Worm (Caenorhabditis elegans) whole organism, young adult: Measurements from ENCODE around the gene mboa-1.

Source experiments
- B0019.2 ChIP-seq: fragments of 200-800 bp; sonication (Bioruptor generic); conservative IDR thresholded peaks from 2 replicates; pipeline ENCODE4 v1.3.6; 2022; ENCODE audit warnings: missing genetic modification reagents, missing genetic modification characterization, missing compliant biosample characterization
- B0035.1 ChIP-seq: sonication (generic microtip); optimal IDR thresholded peaks from 2 replicates; lab custom pipeline; 2016; ENCODE audit warnings: missing genetic modification characterization, mild to moderate bottlenecking, missing compliant biosample characterization, missing genotype, missing genetic modification reagents
- B0261.1 ChIP-seq: sonication (generic microtip); optimal IDR thresholded peaks from 2 replicates; lab custom pipeline; 2016; ENCODE audit warnings: mild to moderate bottlenecking, missing genetic modification characterization, moderate library complexity, missing compliant biosample characterization
- F39B2.1 ChIP-seq: fragments of 200-800 bp; sonication (Bioruptor generic); IDR thresholded peaks from 2 replicates; pipeline ENCODE4 v1.3.6; 2022; ENCODE audit warnings: missing genetic modification reagents, missing genetic modification characterization, missing compliant biosample characterization
- F52B5.7 ChIP-seq: sonication (generic microtip); optimal IDR thresholded peaks from 2 replicates; lab custom pipeline; 2016; ENCODE audit warnings: mild to moderate bottlenecking, missing genetic modification characterization, missing compliant biosample characterization
- F57A8.1 ChIP-seq: fragments of 200-800 bp; sonication (Bioruptor generic); optimal IDR thresholded peaks from 2 replicates; lab custom pipeline; 2018; ENCODE audit warnings: mild to moderate bottlenecking, missing genetic modification characterization, moderate library complexity, missing compliant biosample characterization
- Y67H2A.10 ChIP-seq: fragments of 200-800 bp; sonication (Bioruptor generic); conservative IDR thresholded peaks from 2 replicates; pipeline ENCODE4 v1.3.6; 2022; ENCODE audit warnings: missing genetic modification reagents, missing genetic modification characterization, missing compliant biosample characterization
- Y95B8A.8 ChIP-seq: fragments of 200-800 bp; sonication (Bioruptor generic); IDR thresholded peaks from 2 replicates; pipeline ENCODE4 v1.3.6; 2022; ENCODE audit warnings: missing genetic modification reagents, missing genetic modification characterization, missing compliant biosample characterization
- akir-1 ChIP-seq: fragments of 200-800 bp; sonication (Bioruptor generic); optimal IDR thresholded peaks from 2 replicates; lab custom pipeline; 2018; ENCODE audit warnings: mild to moderate bottlenecking, missing genetic modification characterization, moderate library complexity, missing compliant biosample characterization
- ceh-100 ChIP-seq: fragments of 200-800 bp; sonication (Bioruptor generic); IDR thresholded peaks from 2 replicates; pipeline ENCODE4 v1.3.6; 2022; ENCODE audit warnings: missing genetic modification reagents, missing genetic modification characterization, missing compliant biosample characterization
- ceh-79 ChIP-seq: sonication (generic microtip); optimal IDR thresholded peaks from 2 replicates; lab custom pipeline; 2017; ENCODE audit warnings: mild to moderate bottlenecking, missing genetic modification characterization, missing compliant biosample characterization
- chd-7 ChIP-seq: sonication (generic microtip); optimal IDR thresholded peaks from 2 replicates; lab custom pipeline; 2016; ENCODE audit warnings: mild to moderate bottlenecking, missing genetic modification characterization, moderate library complexity, missing compliant biosample characterization
- dox-1 ChIP-seq: fragments of 200-800 bp; sonication (Bioruptor generic); IDR thresholded peaks from 2 replicates; pipeline ENCODE4 v1.3.6; 2022; ENCODE audit warnings: missing genetic modification reagents, missing genetic modification characterization, missing compliant biosample characterization
- efl-1 ChIP-seq: fragments of 150-350 bp; optimal IDR thresholded peaks from 2 replicates; lab custom pipeline; 2014; ENCODE audit warnings: missing biosample characterization, missing genetic modification reagents, missing genetic modification characterization
- egl-18 ChIP-seq: fragments of 200-800 bp; sonication (Bioruptor generic); IDR thresholded peaks from 2 replicates; pipeline ENCODE4 v1.3.6; 2022; ENCODE audit warnings: missing genetic modification reagents, missing genetic modification characterization, missing compliant biosample characterization
- egl-44 ChIP-seq: fragments of 200-800 bp; sonication (Bioruptor generic); IDR thresholded peaks from 2 replicates; pipeline ENCODE4 v1.3.6; 2022; ENCODE audit warnings: missing genetic modification reagents, missing genetic modification characterization, missing compliant biosample characterization
- fkh-3 ChIP-seq: sonication (generic microtip); optimal IDR thresholded peaks from 2 replicates; lab custom pipeline; 2016; ENCODE audit warnings: mild to moderate bottlenecking, missing genetic modification characterization, missing compliant biosample characterization
- him-1 ChIP-seq: sonication (generic microtip); optimal IDR thresholded peaks from 2 replicates; lab custom pipeline; 2016; ENCODE audit warnings: missing genotype, missing genetic modification reagents, missing genetic modification characterization, missing compliant biosample characterization
- lag-1 ChIP-seq: fragments of 200-800 bp; sonication (Bioruptor generic); IDR thresholded peaks from 2 replicates; pipeline ENCODE4 v1.3.6; 2022; ENCODE audit warnings: missing genetic modification reagents, missing genetic modification characterization, missing compliant biosample characterization
- let-607 ChIP-seq, 2 experiments: fragments of 200-800 bp in 1 of 2; sonication (Bioruptor generic) in 1 of 2; sonication (generic microtip) in 1 of 2; optimal IDR thresholded peaks; 2 replicates each; lab custom pipeline; 2016 to 2018; ENCODE audit warnings: mild to moderate bottlenecking in 2 of 2, missing compliant biosample characterization in 2 of 2, missing genetic modification characterization in 2 of 2, moderate library complexity in 2 of 2, missing genotype in 1 of 2
- lin-35 ChIP-seq, 3 experiments: fragments of 150-350 bp in 2 of 3; sonication (generic microtip) in 1 of 3; optimal IDR thresholded peaks; 2 replicates each; lab custom pipeline; 2014 to 2018; ENCODE audit warnings: missing biosample characterization in 3 of 3, missing genetic modification characterization in 3 of 3, missing genetic modification reagents in 3 of 3
- lin-54 ChIP-seq: fragments of 200-800 bp; sonication (Bioruptor generic); optimal IDR thresholded peaks from 2 replicates; lab custom pipeline; 2018; ENCODE audit warnings: mild to moderate bottlenecking, missing genetic modification characterization, missing compliant biosample characterization
- lsy-27 ChIP-seq: sonication (generic microtip); optimal IDR thresholded peaks from 2 replicates; lab custom pipeline; 2017; ENCODE audit warnings: missing genetic modification characterization, mild to moderate bottlenecking, missing compliant biosample characterization, antibody characterized with exemption, missing genotype, borderline replicate concordance; ENCODE audit not compliant: insufficient read depth
- madf-6 ChIP-seq: fragments of 200-800 bp; sonication (Bioruptor generic); IDR thresholded peaks from 2 replicates; pipeline ENCODE4 v1.3.6; 2022; ENCODE audit warnings: missing genetic modification reagents, missing genetic modification characterization, missing compliant biosample characterization
- mes-4 ChIP-seq: sonication (generic microtip); optimal IDR thresholded peaks from 2 replicates; lab custom pipeline; 2016; ENCODE audit warnings: missing genotype, missing genetic modification characterization, missing compliant biosample characterization
- nfya-2 ChIP-seq: fragments of 200-800 bp; sonication (Bioruptor generic); IDR thresholded peaks from 2 replicates; pipeline ENCODE4 v1.3.6; 2022; ENCODE audit warnings: missing genetic modification reagents, missing genetic modification characterization, missing compliant biosample characterization
- nfyb-1 ChIP-seq: fragments of 200-800 bp; sonication (Bioruptor generic); IDR thresholded peaks from 2 replicates; pipeline ENCODE4 v1.3.6; 2022; ENCODE audit warnings: missing genetic modification reagents, missing genetic modification characterization, missing compliant biosample characterization
- pha-4 ChIP-seq: fragments of 150-350 bp; sonication (generic microtip); optimal IDR thresholded peaks from 2 replicates; lab custom pipeline; 2014; ENCODE audit warnings: missing biosample characterization, missing genetic modification reagents, missing genetic modification characterization
- repo-1 ChIP-seq: sonication (generic microtip); optimal IDR thresholded peaks from 2 replicates; lab custom pipeline; 2017; ENCODE audit warnings: mild to moderate bottlenecking, missing genetic modification characterization, missing compliant biosample characterization
- sea-2 ChIP-seq: fragments of 200-800 bp; sonication (Bioruptor generic); IDR thresholded peaks from 2 replicates; pipeline ENCODE4 v1.3.6; 2022; ENCODE audit warnings: missing genetic modification characterization, missing compliant biosample characterization
- snpc-1.1 ChIP-seq: sonication (generic microtip); optimal IDR thresholded peaks from 2 replicates; lab custom pipeline; 2017; ENCODE audit warnings: missing genetic modification characterization, mild to moderate bottlenecking, missing compliant biosample characterization, antibody characterized with exemption, moderate library complexity, missing genotype, missing genetic modification reagents; ENCODE audit not compliant: insufficient read depth
- sptf-2 ChIP-seq: fragments of 200-800 bp; sonication (Bioruptor generic); optimal IDR thresholded peaks from 2 replicates; lab custom pipeline; 2018; ENCODE audit warnings: mild to moderate bottlenecking, missing genetic modification characterization, missing compliant biosample characterization
- tbp1 ChIP-seq: fragments of 200-800 bp; sonication (Bioruptor generic); optimal IDR thresholded peaks from 2 replicates; lab custom pipeline; 2018; ENCODE audit warnings: mild to moderate bottlenecking, missing genetic modification characterization, missing compliant biosample characterization
- tbx-9 ChIP-seq: sonication (generic microtip); optimal IDR thresholded peaks from 2 replicates; lab custom pipeline; 2016; ENCODE audit warnings: borderline replicate concordance, missing genetic modification characterization, inconsistent platforms, missing compliant biosample characterization
- zim-3 ChIP-seq: sonication (generic microtip); optimal IDR thresholded peaks from 2 replicates; lab custom pipeline; 2017; ENCODE audit warnings: mild to moderate bottlenecking, missing genetic modification characterization, moderate library complexity, missing compliant biosample characterization
- ztf-28 ChIP-seq: fragments of 200-800 bp; sonication (Bioruptor generic); IDR thresholded peaks from 2 replicates; pipeline ENCODE4 v1.3.6; 2022; ENCODE audit warnings: missing genetic modification reagents, missing genetic modification characterization, missing compliant biosample characterization
- ztf-3 ChIP-seq: fragments of 200-800 bp; sonication (Bioruptor generic); optimal IDR thresholded peaks from 2 replicates; lab custom pipeline; 2018; ENCODE audit warnings: mild to moderate bottlenecking, missing genetic modification characterization, missing compliant biosample characterization

The mboa-1 gene

ce11 chrX:16002794-16003193 is 27.8 kb upstream of the mboa-1 start (continued):
- TF ChIP-seq madf-6 (GFP tag; lab: Robert Waterston, UW): 0 out of 2 replicates have a peak, but pooled peaks have one; percentile 26
- no peak for TF ChIP-seq B0035.1
- no peak for TF ChIP-seq ceh-100 (GFP tag; lab: Robert Waterston, UW)
- TF ChIP-seq ztf-3 (GFP tag; lab: Kevin White, UChicago): no peak
- no peak for TF ChIP-seq nfyb-1 (GFP tag; lab: Robert Waterston, UW)
- TF ChIP-seq repo-1 (tag; lab: Kevin White, UChicago): no peak
- TF ChIP-seq chd-7: no peak
- TF ChIP-seq B0261.1: peak; percentile 25
- no peak for TF ChIP-seq efl-1 (GFP tag; lab: Kevin White, UChicago)
- TF ChIP-seq Y95B8A.8: no peak
- no peak for TF ChIP-seq zim-3 (tag; lab: Kevin White, UChicago)
- no peak for TF ChIP-seq lin-54 (GFP tag; lab: Kevin White, UChicago)
- TF ChIP-seq sea-2: no peak

DNA sequence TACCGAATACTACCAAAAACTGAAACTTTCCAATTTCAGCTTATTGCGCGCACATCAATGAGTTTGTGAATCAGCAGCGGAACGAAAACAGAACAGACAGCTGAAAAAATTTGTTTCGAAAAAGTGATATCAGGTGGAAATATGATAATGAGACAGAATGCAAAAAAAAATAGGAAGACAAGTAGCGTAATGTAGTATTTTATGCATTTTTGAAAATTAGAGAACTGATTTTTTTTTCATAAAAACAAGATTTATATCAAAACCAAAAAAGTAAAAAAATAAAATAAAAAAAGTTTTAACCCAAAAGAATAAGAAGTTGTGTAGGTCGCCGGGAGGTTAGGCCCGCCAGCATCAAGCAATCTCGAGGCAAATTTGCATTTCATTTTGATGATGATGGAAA is 24.1 kb upstream of the mboa-1 start, which contains the start of gene C09G1.4:
C09G1.4 (minus strand) TSS at position 101 of the 400 bp plus-strand sequence.
- TF ChIP-seq Y67H2A.10 (GFP tag; lab: Robert Waterston, UW) (no peak), F57A8.1 (GFP tag; lab: Kevin White, UChicago) (no peak), tbx-9 (no peak), fkh-3 (tag; lab: Kevin White, UChicago) (no peak), sea-2 (no peak), nfya-2 (GFP tag; lab: Robert Waterston, UW) (no peak), sptf-2 (GFP tag; lab: Kevin White, UChicago) (no peak)

ce11 chrX:16016796-16017195 is 13.8 kb upstream of the mboa-1 start, which contains the start of the genes VB0395L.1 and nhx-1:
Gene VB0395L.1, minus strand, starts transcription at chrX:16016981.
Gene nhx-1, plus strand, starts transcription at chrX:16017121.
- TF ChIP-seq egl-18 (GFP tag; lab: Robert Waterston, UW) (no peak), ceh-79 (no peak), egl-44 (GFP tag; lab: Robert Waterston, UW) (no peak), snpc-1.1 (tag; lab: Kevin White, UChicago) (no peak), ztf-28 (GFP tag; lab: Robert Waterston, UW) (no peak), let-607 (tag; optimal IDR thresholded peaks at IDR 0.05; lab: Kevin White, UChicago) (no peak), akir-1 (GFP tag; lab: Kevin White, UChicago) (no peak), dox-1 (no peak), ceh-100 (GFP tag; lab: Robert Waterston, UW) (no peak), lin-35 (GFP tag; optimal IDR thresholded peaks at IDR 0.05; lab: Kevin White, UChicago) (no peak), him-1 (tag; lab: Kevin White, UChicago) (no peak), B0019.2 (GFP tag; lab: Robert Waterston, UW) (no peak), F39B2.1 (no peak), pha-4 (no peak), mes-4 (tag; lab: Kevin White, UChicago) (no peak), F52B5.7 (tag; lab: Kevin White, UChicago) (no peak), lsy-27 (no peak), tbx-9 (no peak), tbp1 (GFP tag; lab: Kevin White, UChicago) (no peak), lag-1 (GFP tag; lab: Robert Waterston, UW) (no peak)
